Worm (Caenorhabditis elegans) whole organism, L4/young adult: ENCODE results near the gene AH9.3.

Experiments used
- W03F9.2 ChIP-seq: fragments of 150-350 bp; optimal IDR thresholded peaks from 2 replicates; lab custom pipeline; 2014; ENCODE audit warnings: missing biosample characterization, missing genetic modification characterization
- dao-5 ChIP-seq: sonication (generic microtip); optimal IDR thresholded peaks from 2 replicates; lab custom pipeline; 2016; ENCODE audit warnings: missing genotype, missing genetic modification characterization, moderate library complexity, missing compliant biosample characterization
- him-1 ChIP-seq: sonication (generic microtip); optimal IDR thresholded peaks from 2 replicates; lab custom pipeline; 2016; ENCODE audit warnings: missing genotype, missing genetic modification reagents, missing genetic modification characterization, missing compliant biosample characterization

DNA sequence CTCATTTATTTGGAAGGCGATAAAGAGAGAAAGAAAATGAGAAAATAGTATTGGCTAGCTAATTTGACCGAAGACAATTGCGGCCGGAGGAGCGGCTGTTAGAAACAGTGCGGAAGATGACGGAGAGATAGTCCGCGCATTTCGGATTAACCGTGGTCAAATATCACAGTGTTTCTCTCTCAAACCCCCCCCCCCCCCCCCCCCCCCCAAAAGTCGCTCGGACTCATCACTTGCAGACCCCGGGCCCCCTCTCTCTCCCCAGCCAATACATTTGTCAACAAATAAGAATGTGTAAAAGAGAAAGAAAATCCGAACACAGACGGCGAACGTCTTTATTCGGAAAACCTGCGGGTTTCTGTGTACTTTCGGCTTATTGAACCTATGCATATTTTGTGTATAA, 40.9 kb upstream of the AH9.3 start:
- TF ChIP-seq dao-5 (tag; lab: Kevin White, UChicago) (no peak), him-1 (tag; lab: Kevin White, UChicago) (no peak), W03F9.2 (tag; lab: Kevin White, UChicago) (no peak)
